Worm (Caenorhabditis elegans): ENCODE measurements around the gene dnc-2.

DNA sequence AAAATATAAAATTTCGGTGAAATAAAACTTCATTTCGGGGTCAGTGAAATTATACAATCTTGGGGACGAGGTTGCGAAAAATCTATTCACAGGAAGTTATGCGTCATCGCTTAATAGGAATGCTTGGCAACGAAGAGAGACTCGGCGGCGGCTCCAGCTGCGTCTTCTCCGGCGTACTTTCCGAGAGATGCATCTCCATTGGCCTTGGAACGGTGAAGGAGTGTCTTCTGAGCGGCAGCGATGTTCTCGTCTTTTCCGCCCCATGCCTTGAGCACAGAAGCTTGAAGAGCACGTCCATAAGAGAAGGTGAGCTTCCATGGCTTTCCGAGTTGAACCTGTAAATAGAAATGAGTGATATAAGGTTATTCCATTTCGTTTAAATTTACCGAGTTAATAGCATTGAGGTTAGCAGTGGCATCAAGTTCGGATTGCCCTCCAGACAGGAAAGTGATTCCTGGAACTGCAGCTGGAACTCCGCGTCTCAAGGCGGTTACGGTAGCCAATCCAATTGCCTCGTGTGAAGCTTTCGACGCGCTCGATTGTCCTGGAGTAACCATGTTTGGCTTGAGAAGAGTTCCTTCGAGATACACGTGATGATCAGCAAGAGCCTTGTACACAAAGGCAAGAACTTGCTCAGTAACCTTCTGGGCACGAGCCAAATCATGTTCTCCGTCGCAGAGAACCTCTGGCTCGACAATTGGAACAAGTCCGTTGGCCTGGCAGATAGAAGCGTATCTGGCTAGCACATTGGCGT is 50.7 kb downstream of the dnc-2 start:
- TF ChIP-seq flt-1 (GFP tag; IDR thresholded peaks at IDR 0.05) (no peak), T22C8.4 (GFP tag; IDR thresholded peaks at IDR 0.05) (no peak), klf-2 (GFP tag; conservative IDR thresholded peaks at IDR 0.05) (no peak), ztf-29 (GFP tag; IDR thresholded peaks at IDR 0.05) (no peak), cog-1 (tag; optimal IDR thresholded peaks at IDR 0.05) (no peak), ztf-23 (GFP tag; IDR thresholded peaks at IDR 0.05) (no peak), tab-1 (GFP tag; IDR thresholded peaks at IDR 0.05) (no peak), med-1 (GFP tag; optimal IDR thresholded peaks at IDR 0.05; ENCODE audit: insufficient read depth) (no peak)

Data from whole organism, midembryonic.